Worm (Caenorhabditis elegans): Measurements from ENCODE around the gene sms-3.

sms-3 gene

DNA sequence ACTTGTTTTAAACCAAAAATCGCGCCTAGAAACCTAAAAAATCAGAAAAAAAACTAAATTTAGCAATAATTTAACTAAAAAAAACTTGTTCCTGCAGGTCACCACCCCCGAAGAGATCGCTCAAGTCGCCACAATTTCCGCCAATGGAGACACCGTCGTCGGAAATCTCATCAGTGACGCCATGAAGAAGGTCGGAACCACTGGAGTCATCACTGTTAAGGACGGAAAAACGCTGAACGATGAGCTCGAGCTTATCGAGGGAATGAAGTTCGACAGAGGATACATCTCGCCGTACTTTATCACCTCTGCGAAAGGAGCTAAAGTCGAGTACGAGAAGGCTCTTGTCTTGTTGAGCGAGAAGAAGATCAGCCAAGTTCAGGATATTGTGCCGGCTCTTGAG is 20.4 kb upstream of the sms-3 start:
- no peak for TF ChIP-seq sea-1 (GFP tag; conservative IDR thresholded peaks at IDR 0.05)
- TF ChIP-seq hmbx-1 (tag; optimal IDR thresholded peaks at IDR 0.05): no peak
- no peak for TF ChIP-seq ets-7 (tag; optimal IDR thresholded peaks at IDR 0.05)
- no peak for TF ChIP-seq tbx-37 (GFP tag; conservative IDR thresholded peaks at IDR 0.05)
- TF ChIP-seq aly-1 (tag; optimal IDR thresholded peaks at IDR 0.05): no peak
- TF ChIP-seq B0310.2 (tag; optimal IDR thresholded peaks at IDR 0.05): no peak
- TF ChIP-seq hnd-1 (tag; optimal IDR thresholded peaks at IDR 0.05): no peak
- TF ChIP-seq ceh-13 (GFP tag; optimal IDR thresholded peaks at IDR 0.05): no peak
- TF ChIP-seq flt-1 (GFP tag; IDR thresholded peaks at IDR 0.05): no peak
- no peak for TF ChIP-seq ceh-36 (tag; optimal IDR thresholded peaks at IDR 0.05)
- no peak for TF ChIP-seq hmg-4 (GFP tag; optimal IDR thresholded peaks at IDR 0.05)
- TF ChIP-seq pes-1 (GFP tag; IDR thresholded peaks at IDR 0.05): no peak
- TF ChIP-seq scrt-1 (GFP tag; IDR thresholded peaks at IDR 0.05): no peak
- no peak for TF ChIP-seq tbx-11 (GFP tag; IDR thresholded peaks at IDR 0.05)
- TF ChIP-seq tra-4 (tag; optimal IDR thresholded peaks at IDR 0.05): no peak
- TF ChIP-seq F13C5.2 (tag; optimal IDR thresholded peaks at IDR 0.05): no peak

DNA sequence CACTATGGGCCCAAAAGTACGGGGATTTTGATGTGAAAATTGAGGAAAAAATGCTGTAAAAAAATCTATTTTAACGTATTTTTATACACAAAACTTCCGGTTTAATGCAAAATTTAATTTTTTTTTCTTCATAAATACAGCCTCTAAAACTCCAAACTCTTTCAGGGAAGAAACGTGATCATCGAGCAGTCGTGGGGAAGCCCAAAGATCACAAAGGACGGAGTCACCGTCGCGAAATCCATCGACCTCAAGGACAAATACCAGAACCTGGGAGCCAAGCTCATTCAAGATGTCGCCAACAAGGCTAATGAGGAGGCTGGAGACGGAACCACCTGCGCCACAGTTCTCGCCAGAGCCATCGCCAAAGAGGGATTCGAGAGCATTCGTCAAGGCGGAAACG is 18.9 kb upstream of the sms-3 start:
- TF ChIP-seq ama-1 (optimal IDR thresholded peaks at IDR 0.05): no peak
- TF ChIP-seq pes-1 (GFP tag; IDR thresholded peaks at IDR 0.05): no peak
- TF ChIP-seq hmbx-1 (tag; optimal IDR thresholded peaks at IDR 0.05): no peak
- no peak for TF ChIP-seq sea-1 (GFP tag; conservative IDR thresholded peaks at IDR 0.05)
- TF ChIP-seq flt-1 (GFP tag; IDR thresholded peaks at IDR 0.05): no peak
- TF ChIP-seq F13C5.2 (tag; optimal IDR thresholded peaks at IDR 0.05): no peak
- TF ChIP-seq B0310.2 (tag; optimal IDR thresholded peaks at IDR 0.05): no peak
- no peak for TF ChIP-seq tra-4 (tag; optimal IDR thresholded peaks at IDR 0.05)
- TF ChIP-seq hnd-1 (tag; optimal IDR thresholded peaks at IDR 0.05): no peak
- TF ChIP-seq ceh-13 (GFP tag; optimal IDR thresholded peaks at IDR 0.05): no peak
- TF ChIP-seq ets-7 (tag; optimal IDR thresholded peaks at IDR 0.05): no peak

DNA sequence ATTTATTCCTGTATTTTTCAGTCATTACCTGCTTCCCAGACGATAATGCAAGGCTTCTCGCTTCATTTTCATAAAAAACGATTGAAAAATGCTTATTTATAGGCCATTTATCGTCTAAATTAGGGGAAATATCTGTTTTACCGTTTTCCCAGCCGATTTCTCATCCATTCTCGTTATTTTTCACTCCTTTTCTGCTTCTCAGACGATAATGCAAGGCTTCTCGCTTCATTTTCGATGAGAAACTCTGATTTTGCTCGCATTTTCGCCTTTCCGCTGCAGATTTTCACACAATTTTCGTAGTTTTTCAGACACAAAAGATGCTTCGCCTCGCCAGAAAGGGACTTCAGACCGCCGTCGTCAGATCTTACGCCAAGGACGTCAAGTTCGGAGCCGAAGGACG is 18.5 kb upstream of the sms-3 start, which contains the start of gene hsp-60:
Gene hsp-60 (plus strand): TSS at position 301 of the 400 bp plus-strand sequence.
- TF ChIP-seq ama-1 (optimal IDR thresholded peaks at IDR 0.05) (no peak), ceh-36 (tag; optimal IDR thresholded peaks at IDR 0.05) (no peak), hmg-4 (GFP tag; optimal IDR thresholded peaks at IDR 0.05) (no peak), B0310.2 (tag; optimal IDR thresholded peaks at IDR 0.05) (no peak), ceh-13 (GFP tag; optimal IDR thresholded peaks at IDR 0.05) (no peak), tbx-37 (GFP tag; conservative IDR thresholded peaks at IDR 0.05) (no peak)

DNA sequence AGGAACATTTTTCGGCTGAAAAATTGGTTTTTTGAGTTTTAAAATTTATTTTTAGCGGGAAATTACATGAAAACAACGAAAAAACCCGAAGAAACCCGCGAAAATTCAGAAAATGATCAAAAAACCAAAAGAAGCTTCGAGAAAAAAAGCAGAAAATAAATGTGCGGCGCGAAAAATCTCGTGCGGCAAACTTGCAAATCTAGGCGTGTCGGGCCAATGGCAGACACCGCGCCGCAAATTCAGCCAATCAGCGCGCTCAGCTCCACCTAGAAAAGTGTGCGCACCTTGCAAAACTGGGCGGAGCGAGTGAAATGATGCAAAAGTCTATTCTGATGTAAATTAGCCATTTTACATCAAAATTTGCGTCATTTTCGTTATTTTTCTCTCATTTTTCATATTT is 18.0 kb upstream of the sms-3 start, which contains the start of gene Y22D7AL.10:
Gene Y22D7AL.10 (minus strand): TSS at position 15 of the 400 bp plus-strand sequence.
- TF ChIP-seq aly-1 (tag; optimal IDR thresholded peaks at IDR 0.05): peak; percentile 41
- peak; percentile 82 for TF ChIP-seq sea-1 (GFP tag; conservative IDR thresholded peaks at IDR 0.05)
- peak; percentile 17 for TF ChIP-seq hmbx-1 (tag; optimal IDR thresholded peaks at IDR 0.05)
- peak; percentile 75 for TF ChIP-seq ceh-36 (tag; optimal IDR thresholded peaks at IDR 0.05)
- TF ChIP-seq tra-4 (tag; optimal IDR thresholded peaks at IDR 0.05): peak; percentile 57
- peak; percentile 68 for TF ChIP-seq ets-7 (tag; optimal IDR thresholded peaks at IDR 0.05)
- TF ChIP-seq ceh-13 (GFP tag; optimal IDR thresholded peaks at IDR 0.05): peak; percentile 68
- no peak for TF ChIP-seq ama-1 (optimal IDR thresholded peaks at IDR 0.05)
- peak; percentile 44 for TF ChIP-seq B0310.2 (tag; optimal IDR thresholded peaks at IDR 0.05)
- peak; percentile 87 for TF ChIP-seq hmg-4 (GFP tag; optimal IDR thresholded peaks at IDR 0.05)
- TF ChIP-seq hnd-1 (tag; optimal IDR thresholded peaks at IDR 0.05): peak; percentile 58
- TF ChIP-seq tbx-11 (GFP tag; IDR thresholded peaks at IDR 0.05): peak; percentile 72
- peak; percentile 77 for TF ChIP-seq scrt-1 (GFP tag; IDR thresholded peaks at IDR 0.05)
- peak; percentile 67 for TF ChIP-seq flt-1 (GFP tag; IDR thresholded peaks at IDR 0.05)
- TF ChIP-seq pes-1 (GFP tag; IDR thresholded peaks at IDR 0.05): peak; percentile 83
- peak; percentile 25; the same call in 1 of the 2 replicates for TF ChIP-seq tbx-37 (GFP tag; conservative IDR thresholded peaks at IDR 0.05)
- peak; percentile 92 for TF ChIP-seq F13C5.2 (tag; optimal IDR thresholded peaks at IDR 0.05)

DNA sequence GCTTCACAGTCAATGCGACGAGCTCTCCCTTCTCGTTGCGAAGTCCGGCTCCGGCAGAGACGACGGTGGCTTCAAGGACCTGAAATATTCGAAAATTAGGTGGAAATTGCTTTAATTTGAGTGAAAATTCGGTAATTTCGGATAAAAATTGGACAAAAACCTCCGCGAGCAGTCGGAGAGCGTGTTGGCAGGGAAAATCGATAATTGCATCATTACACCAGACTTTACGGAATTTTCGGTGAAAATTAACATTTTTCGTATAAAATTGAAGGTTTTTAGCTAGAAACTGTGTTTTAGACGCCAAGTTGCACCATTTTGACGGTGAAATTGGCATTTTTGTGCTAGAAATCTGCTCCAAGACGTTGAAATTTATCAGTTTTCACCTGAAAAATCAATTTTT is 17.4 kb upstream of the sms-3 start:
- no peak for TF ChIP-seq hmg-4 (GFP tag; optimal IDR thresholded peaks at IDR 0.05)
- no peak for TF ChIP-seq B0310.2 (tag; optimal IDR thresholded peaks at IDR 0.05)

DNA sequence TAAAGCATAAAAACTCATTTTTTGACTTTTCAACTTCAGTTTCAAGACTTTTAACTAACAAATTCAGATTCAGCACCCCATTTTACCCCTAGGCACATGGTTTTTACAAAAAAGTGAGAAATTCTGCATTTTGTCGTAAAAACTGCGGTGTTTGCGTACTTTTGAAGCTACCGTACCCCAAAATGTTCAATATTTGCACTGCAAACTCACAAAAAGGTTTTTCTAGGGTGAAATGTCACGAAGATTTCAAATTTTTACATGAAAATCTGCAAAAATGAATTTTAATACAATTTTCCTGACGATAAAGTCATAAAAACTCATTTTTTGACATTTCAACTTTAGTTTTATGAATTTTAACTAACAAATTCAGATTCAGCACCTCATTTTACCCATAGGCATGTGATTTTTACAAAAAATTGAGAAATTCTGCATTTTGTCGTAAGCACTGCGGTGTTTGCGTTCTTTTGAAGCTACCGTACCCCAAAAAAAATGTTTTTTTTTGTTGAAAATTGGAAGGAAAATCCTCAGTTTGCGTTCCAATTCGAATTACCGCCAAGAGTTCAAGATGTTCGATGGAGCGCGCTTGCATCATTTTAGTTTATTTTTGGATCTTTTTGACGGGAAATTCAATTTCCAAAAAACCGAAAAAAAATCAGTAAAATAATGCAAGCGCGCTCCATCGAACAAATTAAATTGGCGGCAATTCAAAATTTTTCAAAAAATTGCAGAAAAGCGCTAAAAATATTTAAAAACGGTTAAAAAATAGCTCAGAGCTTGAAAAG is 15.5 kb upstream of the sms-3 start:
- 0 out of 2 replicates have a peak, but pooled peaks have one; percentile 38 for TF ChIP-seq sea-1 (GFP tag; conservative IDR thresholded peaks at IDR 0.05)
- TF ChIP-seq tbx-11 (GFP tag; IDR thresholded peaks at IDR 0.05): no peak
- TF ChIP-seq B0310.2 (tag; optimal IDR thresholded peaks at IDR 0.05): peak; percentile 44
- no peak for TF ChIP-seq hmbx-1 (tag; optimal IDR thresholded peaks at IDR 0.05)
- no peak for TF ChIP-seq ceh-36 (tag; optimal IDR thresholded peaks at IDR 0.05)
- no peak for TF ChIP-seq F13C5.2 (tag; optimal IDR thresholded peaks at IDR 0.05)
- no peak for TF ChIP-seq tbx-37 (GFP tag; conservative IDR thresholded peaks at IDR 0.05)
- no peak for TF ChIP-seq scrt-1 (GFP tag; IDR thresholded peaks at IDR 0.05)
- TF ChIP-seq tra-4 (tag; optimal IDR thresholded peaks at IDR 0.05): no peak
- TF ChIP-seq ama-1 (optimal IDR thresholded peaks at IDR 0.05): no peak

DNA sequence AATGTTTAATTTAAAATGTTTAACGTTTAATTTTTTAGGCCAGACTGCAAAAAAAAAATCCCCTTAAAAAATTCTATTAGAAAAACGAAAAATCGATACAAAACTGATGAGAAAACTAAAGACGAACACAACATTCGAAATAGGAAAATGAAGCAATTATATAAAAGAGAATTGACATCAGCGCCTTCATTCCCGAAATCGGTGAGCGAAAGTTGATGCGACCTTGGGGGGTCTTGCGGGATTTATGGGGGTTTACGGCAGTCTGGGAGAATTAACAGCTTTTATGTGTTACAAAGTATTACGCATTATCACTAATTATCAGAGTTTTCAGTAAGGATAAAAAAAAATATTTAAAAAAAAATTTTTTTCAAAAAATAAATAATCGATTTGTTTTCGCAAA is 13.5 kb upstream of the sms-3 start:
- TF ChIP-seq ama-1 (optimal IDR thresholded peaks at IDR 0.05) (no peak), tra-4 (tag; optimal IDR thresholded peaks at IDR 0.05) (no peak), ets-7 (tag; optimal IDR thresholded peaks at IDR 0.05) (no peak), B0310.2 (tag; optimal IDR thresholded peaks at IDR 0.05) (no peak), aly-1 (tag; optimal IDR thresholded peaks at IDR 0.05) (no peak), hmg-4 (GFP tag; optimal IDR thresholded peaks at IDR 0.05) (no peak), tbx-37 (GFP tag; conservative IDR thresholded peaks at IDR 0.05) (no peak), tbx-11 (GFP tag; IDR thresholded peaks at IDR 0.05) (no peak)
